Worm (Caenorhabditis elegans) whole organism, early embryonic: Measurements from ENCODE around the gene C10E2.1.

Experiments used
- B0310.2 ChIP-seq: sonication (generic microtip); optimal IDR thresholded peaks from 2 replicates; lab custom pipeline; 2016; ENCODE audit warnings: mild to moderate bottlenecking, missing genetic modification characterization, missing compliant biosample characterization
- F13C5.2 ChIP-seq: sonication (generic microtip); optimal IDR thresholded peaks from 2 replicates; lab custom pipeline; 2017; ENCODE audit warnings: mild to moderate bottlenecking, missing genetic modification characterization, inconsistent platforms, missing compliant biosample characterization
- aly-1 ChIP-seq: sonication (generic microtip); optimal IDR thresholded peaks from 2 replicates; lab custom pipeline; 2016; ENCODE audit warnings: missing genetic modification characterization, missing compliant biosample characterization
- ama-1 ChIP-seq: fragments of 150-350 bp; optimal IDR thresholded peaks from 2 replicates; lab custom pipeline; 2014
- ceh-13 ChIP-seq: fragments of 200-800 bp; sonication (Bioruptor generic); optimal IDR thresholded peaks from 2 replicates; lab custom pipeline; 2018; ENCODE audit warnings: mild to moderate bottlenecking, missing genetic modification characterization, missing compliant biosample characterization
- ceh-36 ChIP-seq: sonication (generic microtip); optimal IDR thresholded peaks from 2 replicates; lab custom pipeline; 2016; ENCODE audit warnings: missing genetic modification characterization, inconsistent platforms, missing compliant biosample characterization
- ets-7 ChIP-seq: sonication (generic microtip); optimal IDR thresholded peaks from 2 replicates; lab custom pipeline; 2016; ENCODE audit warnings: missing genotype, missing genetic modification characterization, missing compliant biosample characterization
- flt-1 ChIP-seq: fragments of 200-800 bp; sonication (Bioruptor generic); IDR thresholded peaks from 2 replicates; pipeline ENCODE4 v1.3.6; 2022; ENCODE audit warnings: missing genetic modification characterization, missing compliant biosample characterization
- hmbx-1 ChIP-seq: sonication (generic microtip); optimal IDR thresholded peaks from 2 replicates; lab custom pipeline; 2016; ENCODE audit warnings: mild to moderate bottlenecking, missing genetic modification characterization, missing compliant biosample characterization
- hmg-4 ChIP-seq: fragments of 200-800 bp; sonication (Bioruptor generic); optimal IDR thresholded peaks from 2 replicates; lab custom pipeline; 2018; ENCODE audit warnings: mild to moderate bottlenecking, missing genetic modification characterization, missing compliant biosample characterization
- hnd-1 ChIP-seq: sonication (generic microtip); optimal IDR thresholded peaks from 2 replicates; lab custom pipeline; 2016; ENCODE audit warnings: missing genetic modification characterization, missing compliant biosample characterization
- pes-1 ChIP-seq: fragments of 200-800 bp; sonication (Bioruptor generic); IDR thresholded peaks from 2 replicates; pipeline ENCODE4 v1.3.6; 2022; ENCODE audit warnings: missing genetic modification reagents, missing genetic modification characterization, missing compliant biosample characterization
- scrt-1 ChIP-seq: fragments of 200-800 bp; sonication (Bioruptor generic); IDR thresholded peaks from 2 replicates; pipeline ENCODE4 v1.3.6; 2022; ENCODE audit warnings: missing genetic modification characterization, missing compliant biosample characterization
- sea-1 ChIP-seq: fragments of 200-800 bp; sonication (Bioruptor generic); conservative IDR thresholded peaks from 2 replicates; pipeline ENCODE4 v1.3.6; 2022; ENCODE audit warnings: missing genetic modification characterization, missing compliant biosample characterization
- tbx-11 ChIP-seq: fragments of 200-800 bp; sonication (Bioruptor generic); IDR thresholded peaks from 2 replicates; pipeline ENCODE4 v1.3.6; 2022; ENCODE audit warnings: missing genetic modification characterization, missing compliant biosample characterization
- tbx-37 ChIP-seq: fragments of 200-800 bp; sonication (Bioruptor generic); conservative IDR thresholded peaks from 2 replicates; pipeline ENCODE4 v1.3.6; 2022; ENCODE audit warnings: missing genetic modification reagents, missing genetic modification characterization, missing compliant biosample characterization
- tra-4 ChIP-seq: sonication (generic microtip); optimal IDR thresholded peaks from 2 replicates; lab custom pipeline; 2017; ENCODE audit warnings: missing genetic modification characterization, missing compliant biosample characterization

The C10E2.1 gene

DNA sequence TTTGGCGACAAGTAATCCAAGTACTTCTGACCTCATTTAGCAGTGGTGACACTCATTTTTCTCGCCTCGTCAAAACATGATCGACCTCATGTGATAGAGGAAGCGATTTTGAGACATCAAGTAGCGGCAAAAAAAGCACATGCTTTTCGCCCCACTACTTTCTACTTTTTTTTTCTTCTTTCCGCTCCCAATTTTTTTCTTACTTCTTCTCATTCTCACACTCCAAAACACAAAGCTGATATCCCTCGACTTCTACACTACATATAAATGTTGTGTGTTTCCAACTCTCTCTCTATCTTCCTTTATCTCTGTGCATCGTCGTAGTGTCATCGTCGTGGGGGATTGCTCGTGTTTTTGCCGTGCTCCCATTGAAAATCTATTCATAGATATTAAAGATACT is 30.4 kb upstream of the C10E2.1 start:
- TF ChIP-seq ets-7 (tag; lab: Kevin White, UChicago) = no peak

DNA sequence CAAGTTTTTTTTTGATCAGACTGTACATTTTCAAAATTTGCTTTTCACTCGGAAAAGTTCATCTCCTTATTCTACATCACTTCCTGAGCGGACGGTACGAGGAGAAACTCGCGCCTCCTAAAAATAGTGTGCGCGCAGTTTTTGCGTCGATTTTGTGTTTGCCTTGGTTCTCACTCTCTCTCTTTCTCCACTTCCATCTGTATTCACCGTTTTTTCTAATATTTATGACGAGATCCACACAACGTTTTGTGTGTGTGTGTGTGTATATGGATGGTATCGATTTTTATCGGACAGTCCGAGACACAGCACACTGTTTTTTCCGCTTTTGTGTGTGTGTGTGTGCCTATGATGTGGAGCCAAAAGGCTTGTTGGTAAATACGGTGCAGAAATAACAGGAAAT is 29.2 kb upstream of the C10E2.1 start:
- TF ChIP-seq hnd-1 (no peak), ceh-13 (GFP tag; lab: Kevin White, UChicago) (no peak), tbx-37 (GFP tag; lab: Robert Waterston, UW) (no peak), F13C5.2 (tag; lab: Kevin White, UChicago) (no peak), scrt-1 (no peak), aly-1 (tag; lab: Kevin White, UChicago) (no peak), flt-1 (GFP tag; lab: Robert Waterston, UW) (no peak), tra-4 (tag; lab: Kevin White, UChicago) (no peak), B0310.2 (tag; lab: Kevin White, UChicago) (no peak), sea-1 (no peak), ama-1 (no peak), ets-7 (tag; lab: Kevin White, UChicago) (no peak), hmg-4 (GFP tag; lab: Kevin White, UChicago) (no peak), hmbx-1 (tag; lab: Kevin White, UChicago) (no peak), pes-1 (GFP tag; lab: Robert Waterston, UW) (no peak), ceh-36 (no peak), tbx-11 (GFP tag; lab: Robert Waterston, UW) (no peak)

DNA sequence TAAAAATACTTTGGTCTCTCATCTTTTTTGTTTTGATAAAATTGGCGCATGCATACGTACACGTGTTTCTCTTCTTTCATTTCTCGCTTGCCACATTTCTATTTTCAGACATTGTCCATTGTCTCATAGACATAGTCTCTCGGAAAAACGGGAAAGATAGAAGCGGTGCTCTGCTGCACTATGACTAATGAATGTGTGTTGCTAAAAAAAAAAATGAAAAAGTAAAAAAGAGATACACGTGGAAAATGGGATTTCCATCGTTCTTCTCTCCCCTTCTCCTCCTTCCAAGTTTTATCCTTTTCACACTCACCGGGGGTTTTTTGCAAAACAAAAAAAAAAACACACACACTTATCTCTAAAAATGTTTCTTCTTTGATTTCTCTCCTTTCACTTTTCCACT is 27.7 kb upstream of the C10E2.1 start:
- TF ChIP-seq F13C5.2 (tag; lab: Kevin White, UChicago) (no peak), scrt-1 (no peak)

DNA sequence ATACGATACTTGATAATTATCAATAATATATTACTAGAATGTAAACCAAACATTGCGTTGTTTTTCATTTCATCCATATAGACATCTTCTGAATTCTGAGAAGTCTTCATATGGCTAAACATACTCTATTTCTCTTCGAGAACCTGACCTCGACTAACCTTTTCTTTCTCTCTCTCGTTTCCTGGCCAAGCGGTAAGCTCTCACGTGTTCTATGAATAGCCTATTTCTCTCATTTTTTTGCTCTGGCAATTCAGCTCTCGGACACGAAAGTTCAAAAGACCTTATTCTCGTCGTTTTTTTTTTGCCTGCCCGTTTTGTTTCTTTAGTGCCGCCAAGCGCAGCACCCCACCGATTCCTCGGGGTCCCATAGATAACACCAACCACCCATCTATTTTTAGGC is 25.2 kb upstream of the C10E2.1 start:
- TF ChIP-seq B0310.2 (tag; lab: Kevin White, UChicago) = no peak
- TF ChIP-seq flt-1 (GFP tag; lab: Robert Waterston, UW) = no peak
- no peak for TF ChIP-seq ceh-13 (GFP tag; lab: Kevin White, UChicago)
- no peak for TF ChIP-seq scrt-1
- TF ChIP-seq tbx-11 (GFP tag; lab: Robert Waterston, UW) = no peak
- no peak for TF ChIP-seq ets-7 (tag; lab: Kevin White, UChicago)
- TF ChIP-seq ama-1 = no peak
- TF ChIP-seq hmbx-1 (tag; lab: Kevin White, UChicago) = no peak
- no peak for TF ChIP-seq ceh-36
- no peak for TF ChIP-seq F13C5.2 (tag; lab: Kevin White, UChicago)
- no peak for TF ChIP-seq aly-1 (tag; lab: Kevin White, UChicago)
- no peak for TF ChIP-seq hnd-1
- no peak for TF ChIP-seq pes-1 (GFP tag; lab: Robert Waterston, UW)
- TF ChIP-seq tra-4 (tag; lab: Kevin White, UChicago) = no peak
- no peak for TF ChIP-seq sea-1
- no peak for TF ChIP-seq hmg-4 (GFP tag; lab: Kevin White, UChicago)
- no peak for TF ChIP-seq tbx-37 (GFP tag; lab: Robert Waterston, UW)

DNA sequence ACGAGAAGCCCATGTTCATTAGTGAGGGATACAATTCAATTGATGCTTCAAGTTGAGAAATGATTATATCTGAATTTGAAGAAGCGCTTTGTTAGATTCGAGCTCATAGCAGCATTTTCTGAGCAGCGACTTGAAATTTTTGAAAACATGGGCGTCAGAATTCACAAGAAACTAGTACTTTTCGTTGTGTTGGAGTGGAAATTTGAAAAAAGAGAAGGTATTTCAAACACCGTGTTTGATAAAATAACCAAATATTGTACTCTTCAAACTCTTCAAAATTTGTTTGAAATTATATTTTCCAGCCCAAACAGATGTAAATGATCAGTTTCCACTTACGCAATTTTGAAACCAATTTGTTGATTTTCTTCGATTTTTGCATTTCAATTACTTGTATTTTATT is 17.7 kb upstream of the C10E2.1 start, which contains the start of gene C10E2.2:
TSS of gene C10E2.2 (plus strand) at position 301 of the 400 bp plus-strand sequence.
- TF ChIP-seq pes-1 (GFP tag; lab: Robert Waterston, UW) (no peak), flt-1 (GFP tag; lab: Robert Waterston, UW) (no peak)

DNA sequence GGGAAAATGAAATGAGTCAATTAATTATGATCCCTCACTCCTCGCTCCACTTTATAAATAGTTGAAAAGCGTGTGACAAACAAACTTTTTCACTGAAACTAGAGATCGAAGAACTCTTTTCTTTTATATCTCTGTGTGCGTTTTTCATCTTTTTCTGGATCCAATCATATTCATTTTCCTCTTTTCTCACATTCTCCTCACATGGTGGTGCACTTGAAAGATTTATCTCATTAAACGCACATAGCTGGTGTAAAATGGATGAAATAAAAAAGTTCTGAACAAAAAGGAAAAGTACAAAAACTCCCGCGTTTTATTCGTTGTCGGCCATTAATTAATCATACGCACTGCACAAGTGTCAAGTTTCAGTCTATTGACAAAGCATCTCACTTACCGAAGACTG is 10.4 kb upstream of the C10E2.1 start:
- no peak for TF ChIP-seq scrt-1
- no peak for TF ChIP-seq tbx-11 (GFP tag; lab: Robert Waterston, UW)
- TF ChIP-seq hnd-1 = no peak
- TF ChIP-seq hmg-4 (GFP tag; lab: Kevin White, UChicago) = no peak
- no peak for TF ChIP-seq tra-4 (tag; lab: Kevin White, UChicago)
- no peak for TF ChIP-seq hmbx-1 (tag; lab: Kevin White, UChicago)
- no peak for TF ChIP-seq tbx-37 (GFP tag; lab: Robert Waterston, UW)
- TF ChIP-seq aly-1 (tag; lab: Kevin White, UChicago) = no peak
- TF ChIP-seq F13C5.2 (tag; lab: Kevin White, UChicago) = no peak
- TF ChIP-seq ama-1 = no peak
- TF ChIP-seq flt-1 (GFP tag; lab: Robert Waterston, UW) = no peak
- no peak for TF ChIP-seq pes-1 (GFP tag; lab: Robert Waterston, UW)
- no peak for TF ChIP-seq ceh-36
- TF ChIP-seq ceh-13 (GFP tag; lab: Kevin White, UChicago) = no peak
- no peak for TF ChIP-seq ets-7 (tag; lab: Kevin White, UChicago)
- no peak for TF ChIP-seq B0310.2 (tag; lab: Kevin White, UChicago)
- TF ChIP-seq sea-1 = no peak

DNA sequence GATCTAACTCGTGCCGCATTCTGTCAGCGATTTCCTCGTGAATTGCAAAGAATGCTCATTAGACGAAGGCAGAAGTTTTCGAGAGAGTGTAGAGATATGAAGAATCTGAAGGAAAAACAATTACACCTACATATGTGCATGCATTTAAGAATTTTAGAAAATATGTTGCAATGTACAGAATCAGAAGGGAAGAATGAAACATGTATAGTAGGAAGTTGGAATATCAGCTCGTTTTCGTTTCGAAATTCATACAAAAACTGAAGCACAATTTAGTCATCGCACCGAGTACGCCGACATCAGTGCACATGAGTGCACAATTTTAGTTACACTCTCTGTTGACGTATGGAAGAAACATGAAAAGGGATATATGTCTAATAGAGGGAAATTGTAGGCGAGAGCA is 8.2 kb upstream of the C10E2.1 start, which contains the start of gene C10E2.5:
TSS of gene C10E2.5 (minus strand) at position 101 of the 400 bp plus-strand sequence.
- TF ChIP-seq ceh-13 (GFP tag; lab: Kevin White, UChicago) (no peak), scrt-1 (no peak), flt-1 (GFP tag; lab: Robert Waterston, UW) (no peak), sea-1 (no peak), tbx-11 (GFP tag; lab: Robert Waterston, UW) (no peak), ama-1 (no peak), tra-4 (tag; lab: Kevin White, UChicago) (no peak), ets-7 (tag; lab: Kevin White, UChicago) (no peak), hnd-1 (no peak), pes-1 (GFP tag; lab: Robert Waterston, UW) (no peak), F13C5.2 (tag; lab: Kevin White, UChicago) (no peak), aly-1 (tag; lab: Kevin White, UChicago) (no peak), B0310.2 (tag; lab: Kevin White, UChicago) (no peak), ceh-36 (no peak), tbx-37 (GFP tag; lab: Robert Waterston, UW) (no peak), hmbx-1 (tag; lab: Kevin White, UChicago) (no peak)

DNA sequence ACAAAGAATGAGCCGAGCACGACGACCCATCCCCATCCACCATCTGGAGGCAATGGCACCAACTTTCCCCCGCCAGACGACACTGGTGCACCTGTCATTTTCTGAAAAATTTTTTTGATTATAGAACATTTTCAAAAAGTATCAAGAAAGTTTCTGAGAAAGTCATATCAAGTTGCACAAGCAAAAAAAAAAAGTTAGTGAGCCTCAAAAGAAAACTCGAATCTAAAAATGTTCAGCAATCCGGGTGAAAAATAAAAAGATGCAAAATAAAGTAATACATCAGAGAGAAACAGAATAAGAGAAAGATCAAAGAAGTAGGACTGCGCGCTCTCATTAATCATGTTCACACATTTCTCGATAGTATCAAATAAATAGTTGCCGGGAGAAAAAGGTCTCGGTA is 7.8 kb downstream of the C10E2.1 start, which contains the start of gene mct-6:
TSS of gene mct-6 (minus strand) at position 101 of the 400 bp plus-strand sequence.
- no peak for TF ChIP-seq hmbx-1 (tag; lab: Kevin White, UChicago)
- no peak for TF ChIP-seq tbx-37 (GFP tag; lab: Robert Waterston, UW)
- TF ChIP-seq ets-7 (tag; lab: Kevin White, UChicago) = no peak
- TF ChIP-seq B0310.2 (tag; lab: Kevin White, UChicago) = no peak
- no peak for TF ChIP-seq flt-1 (GFP tag; lab: Robert Waterston, UW)
- no peak for TF ChIP-seq ama-1
